Worm (Caenorhabditis elegans) whole organism, early embryonic: ENCODE data around the gene fbxa-157.

ENCODE experiments used
- ceh-13 ChIP-seq: fragments of 200-800 bp; sonication (Bioruptor generic); optimal IDR thresholded peaks from 2 replicates; lab custom pipeline; 2018; ENCODE audit warnings: mild to moderate bottlenecking, missing genetic modification characterization, missing compliant biosample characterization
- flt-1 ChIP-seq: fragments of 200-800 bp; sonication (Bioruptor generic); IDR thresholded peaks from 2 replicates; pipeline ENCODE4 v1.3.6; 2022; ENCODE audit warnings: missing genetic modification characterization, missing compliant biosample characterization
- hmbx-1 ChIP-seq: sonication (generic microtip); optimal IDR thresholded peaks from 2 replicates; lab custom pipeline; 2016; ENCODE audit warnings: mild to moderate bottlenecking, missing genetic modification characterization, missing compliant biosample characterization
- scrt-1 ChIP-seq: fragments of 200-800 bp; sonication (Bioruptor generic); IDR thresholded peaks from 2 replicates; pipeline ENCODE4 v1.3.6; 2022; ENCODE audit warnings: missing genetic modification characterization, missing compliant biosample characterization
- tbx-11 ChIP-seq: fragments of 200-800 bp; sonication (Bioruptor generic); IDR thresholded peaks from 2 replicates; pipeline ENCODE4 v1.3.6; 2022; ENCODE audit warnings: missing genetic modification characterization, missing compliant biosample characterization
- tbx-37 ChIP-seq: fragments of 200-800 bp; sonication (Bioruptor generic); conservative IDR thresholded peaks from 2 replicates; pipeline ENCODE4 v1.3.6; 2022; ENCODE audit warnings: missing genetic modification reagents, missing genetic modification characterization, missing compliant biosample characterization

ce11 chrV:17896736-17897353 lies 2.8 kb upstream of the fbxa-157 start, which contains the start of gene fbxa-156:
- TF ChIP-seq hmbx-1 (tag; lab: Kevin White, UChicago) (no peak), tbx-37 (GFP tag; lab: Robert Waterston, UW) (no peak), flt-1 (GFP tag; lab: Robert Waterston, UW) (no peak), tbx-11 (no peak), ceh-13 (no peak), scrt-1 (GFP tag; lab: Robert Waterston, UW) (no peak)
